Worm (Caenorhabditis elegans) whole organism, young adult: Measurements from ENCODE around the gene C16C10.13.

Experiments used
- F22D6.2 ChIP-seq: sonication (generic microtip); optimal IDR thresholded peaks from 2 replicates; lab custom pipeline; 2016; ENCODE audit warnings: mild to moderate bottlenecking, missing genetic modification characterization, missing compliant biosample characterization
- hmg-20 ChIP-seq: fragments of 200-800 bp; sonication (Bioruptor generic); IDR thresholded peaks from 2 replicates; pipeline ENCODE4 v1.3.6; 2022; ENCODE audit warnings: missing genetic modification reagents, missing genetic modification characterization, missing compliant biosample characterization
- hrde-1 ChIP-seq: sonication (generic microtip); optimal IDR thresholded peaks from 2 replicates; lab custom pipeline; 2016; ENCODE audit warnings: missing genetic modification characterization, mild to moderate bottlenecking, missing compliant biosample characterization, moderate library complexity, missing genotype, missing genetic modification reagents, borderline replicate concordance
- lsl-1 ChIP-seq: fragments of 200-800 bp; sonication (Bioruptor generic); optimal IDR thresholded peaks from 2 replicates; lab custom pipeline; 2018; ENCODE audit warnings: mild to moderate bottlenecking, missing genetic modification characterization, moderate library complexity, missing compliant biosample characterization
- sptf-2 ChIP-seq: fragments of 200-800 bp; sonication (Bioruptor generic); optimal IDR thresholded peaks from 2 replicates; lab custom pipeline; 2018; ENCODE audit warnings: mild to moderate bottlenecking, missing genetic modification characterization, missing compliant biosample characterization
- unc-62 ChIP-seq: fragments of 150-350 bp; optimal IDR thresholded peaks from 2 replicates; lab custom pipeline; 2014; ENCODE audit warnings: missing biosample characterization, missing genetic modification reagents, missing genetic modification characterization

DNA sequence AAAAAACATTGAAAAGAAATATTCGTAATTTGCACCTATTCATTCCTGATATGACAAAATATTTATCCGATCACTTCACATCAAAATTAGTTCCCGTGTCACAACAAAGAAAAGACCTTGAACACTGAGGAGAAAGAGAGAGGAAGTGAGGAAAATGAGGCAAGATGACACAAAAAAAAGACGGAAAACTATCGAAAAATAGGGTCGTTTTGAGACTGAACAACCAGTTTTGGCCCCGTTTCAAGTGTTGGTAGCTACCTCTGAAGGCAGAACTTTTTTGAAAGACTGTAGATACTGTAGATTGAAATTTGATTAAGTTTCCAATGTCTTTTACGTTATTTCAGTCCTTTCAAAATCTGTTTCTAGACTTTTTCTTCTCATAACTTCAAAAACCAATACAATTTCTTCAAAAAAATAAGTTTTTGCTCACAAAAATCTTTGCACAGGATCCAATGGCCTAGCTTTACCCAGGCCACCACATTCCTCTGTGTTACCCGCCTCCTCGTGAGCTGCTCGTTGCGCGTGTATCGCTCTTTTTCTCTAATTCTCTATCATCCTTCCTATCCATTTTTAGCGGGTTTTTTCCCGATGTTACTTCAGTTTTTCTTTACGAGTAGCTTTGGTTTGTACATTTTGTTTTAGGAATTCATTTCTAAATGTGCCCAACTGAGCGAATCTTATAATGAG lies 20.2 kb downstream of the C16C10.13 start:
- TF ChIP-seq hmg-20 (GFP tag; lab: Robert Waterston, UW): no peak
- TF ChIP-seq F22D6.2 (tag; lab: Kevin White, UChicago): no peak
- no peak for TF ChIP-seq sptf-2 (GFP tag; lab: Kevin White, UChicago)
- TF ChIP-seq unc-62 (GFP tag; lab: Kevin White, UChicago): no peak
- no peak for TF ChIP-seq hrde-1
- TF ChIP-seq lsl-1: no peak
